Worm (Caenorhabditis elegans) whole organism, L1 larva: ENCODE results near the gene tab-1.

Experiments used
- dpl-1 ChIP-seq, 3 experiments: fragments of 150-350 bp in 2 of 3; sonication (generic microtip) in 1 of 3; optimal IDR thresholded peaks; 2 replicates each; lab custom pipeline; 2014 to 2017; ENCODE audit warnings: missing biosample characterization in 3 of 3, missing genetic modification characterization in 3 of 3, missing genetic modification reagents in 3 of 3
- snpc-4 ChIP-seq: fragments of 150-350 bp; optimal IDR thresholded peaks from 2 replicates; lab custom pipeline; 2014; ENCODE audit warnings: missing biosample characterization, missing genetic modification characterization
- unc-130 ChIP-seq: fragments of 150-350 bp; optimal IDR thresholded peaks from 2 replicates; lab custom pipeline; 2017; ENCODE audit warnings: missing biosample characterization, missing genetic modification characterization, inconsistent platforms
- zag-1 ChIP-seq: fragments of 150-350 bp; optimal IDR thresholded peaks from 2 replicates; lab custom pipeline; 2014; ENCODE audit warnings: missing biosample characterization, missing genetic modification characterization

- TF ChIP-seq snpc-4 (tag; lab: Kevin White, UChicago) (no peak), dpl-1 (GFP tag; optimal IDR thresholded peaks at IDR 0.05; lab: Kevin White, UChicago) (no peak), unc-130 (tag; lab: Kevin White, UChicago) (no peak), zag-1 (tag; lab: Kevin White, UChicago) (no peak)
Measured at ce11 chrII:6835972-6836595, 33.0 kb downstream of the tab-1 start.
